Fruit fly (Drosophila melanogaster) Kc167 (cell line): ENCODE measurements around the gene CG13385.

Experiments
- Sin3A ChIP-seq: fragments of >200 bp; optimal IDR thresholded peaks from 2 replicates; lab custom pipeline; 2018; ENCODE audit warnings: missing external identifiers
- h ChIP-seq: fragments of >200 bp; optimal IDR thresholded peaks from 3 replicates; lab custom pipeline; 2018; ENCODE audit warnings: missing external identifiers
- psq ChIP-seq: fragments of >200 bp; optimal IDR thresholded peaks from 2 replicates; lab custom pipeline; 2017; ENCODE audit warnings: missing external identifiers

DNA sequence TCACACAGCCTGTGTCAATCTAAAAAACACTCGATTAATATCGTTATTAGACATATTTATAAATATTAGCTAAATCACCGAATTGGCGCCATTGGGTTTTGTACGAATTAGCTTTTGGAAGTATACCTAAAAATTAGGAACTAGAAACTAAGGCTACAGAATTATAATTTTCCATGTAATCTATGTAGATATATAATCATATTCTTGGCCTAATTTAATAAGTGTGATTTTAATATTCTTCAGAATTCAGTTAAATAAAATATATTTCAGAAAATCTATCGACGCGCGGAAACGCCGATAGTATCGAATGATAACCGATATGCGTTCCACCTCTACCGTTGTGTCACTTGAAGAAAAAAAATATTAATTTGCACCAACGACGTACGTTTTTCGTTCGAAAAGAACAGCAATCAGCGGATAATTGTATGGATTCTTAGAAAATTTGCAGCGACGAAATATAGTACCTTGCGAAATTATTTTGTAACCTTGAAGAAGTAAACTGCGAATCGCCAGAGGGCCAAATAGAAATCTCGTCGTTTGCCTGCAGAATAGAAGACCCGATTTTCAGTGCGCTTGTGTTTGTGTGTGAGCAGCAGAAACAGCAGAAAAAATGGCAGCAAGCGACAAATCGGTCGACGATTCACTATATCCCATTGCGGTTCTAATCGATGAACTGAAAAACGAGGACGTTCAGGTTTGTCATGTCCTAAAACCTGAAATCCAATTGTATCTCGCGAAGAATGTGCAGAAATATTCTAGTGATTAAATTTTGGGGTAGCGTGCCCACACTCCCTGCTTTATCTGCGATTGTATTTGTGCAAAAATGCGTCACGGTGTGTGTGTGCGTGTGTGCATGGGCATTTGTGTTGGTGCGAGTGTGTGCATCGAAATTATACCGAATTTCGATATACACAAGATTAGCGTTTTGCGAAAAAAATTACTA lies 30.5 kb upstream of the CG13385 start, which contains the start of gene Pp2A-29B:
- TF ChIP-seq h, result no peak
- TF ChIP-seq psq, result no peak
- no peak for TF ChIP-seq Sin3A (lab: Kevin White, UChicago)
